Comparison of ENCODE assay signal across 5 fruit fly cellular contexts in genomic region chr3L:13477453-13478184, dm6.
A peak's percentile ranks its signal among the peaks of the same experiment; 100 is the strongest.
TF ChIP-seq lines count a peak whose summit lies in the region.

TSS of gene stv (plus strand) at chr3L:13477541.

- no peak for TF ChIP-seq CTCF in whole organism, embryonic (GFP tag; optimal IDR thresholded peaks at IDR 0.05; lab: Kevin White, UChicago)

TF ChIP-seq in whole organism, adult, 20 proteins besides CTCF, POLR2A, EP300 and RAD21:
- peak; percentile 18 for TF ChIP-seq CG33017 (tag; optimal IDR thresholded peaks at IDR 0.05; lab: Kevin White, UChicago)
- no peak for TF ChIP-seq CG5204 (GFP tag; optimal IDR thresholded peaks at IDR 0.05; lab: Kevin White, UChicago)

TF ChIP-seq in whole organism, embryonic, 481 proteins besides CTCF, POLR2A, EP300 and RAD21 (continues in another document):
- TF ChIP-seq chn (GFP tag; optimal IDR thresholded peaks at IDR 0.05; lab: Kevin White, UChicago) (no peak), Gug (GFP tag; IDR thresholded peaks at IDR 0.05; lab: Robert Waterston, UW) (peak; percentile 28; the same call in 1 of the 4 replicates), nom (GFP tag; optimal IDR thresholded peaks at IDR 0.05; lab: Kevin White, UChicago) (no peak), TFAM (GFP tag; optimal IDR thresholded peaks at IDR 0.05; lab: Kevin White, UChicago) (no peak), CG3726 (GFP tag; IDR thresholded peaks at IDR 0.05; lab: Robert Waterston, UW) (no peak), slbo (GFP tag; IDR thresholded peaks at IDR 0.05; lab: Robert Waterston, UW) (peak; percentile 38; the same call in 1 of the 2 replicates), Atf3 (GFP tag; optimal IDR thresholded peaks at IDR 0.05; lab: Kevin White, UChicago) (no peak), CG11456 (GFP tag; IDR thresholded peaks at IDR 0.05; lab: Robert Waterston, UW) (peak; percentile 37; the same call in 2 of the 3 replicates), CG10321 (GFP tag; IDR thresholded peaks at IDR 0.05; lab: Robert Waterston, UW) (peak; percentile 29; the same call in 1 of the 2 replicates), Dbx (GFP tag; IDR thresholded peaks at IDR 0.05; lab: Robert Waterston, UW) (peak; percentile 29; the same call in 2 of the 3 replicates), Sin3A (optimal IDR thresholded peaks at IDR 0.05; lab: Kevin White, UChicago) (no peak), HLH54F (GFP tag; optimal IDR thresholded peaks at IDR 0.05; lab: Kevin White, UChicago) (no peak), CG32767 (GFP tag; IDR thresholded peaks at IDR 0.05; lab: Robert Waterston, UW) (0 out of 2 replicates have a peak, but pooled peaks have one; percentile 10), stc (GFP tag; IDR thresholded peaks at IDR 0.05; lab: Robert Waterston, UW) (0 out of 2 replicates have a peak, but pooled peaks have one; percentile 35), pros (GFP tag; optimal IDR thresholded peaks at IDR 0.05; lab: Kevin White, UChicago) (no peak), CG33557 (GFP tag; optimal IDR thresholded peaks at IDR 0.05; lab: Kevin White, UChicago) (no peak), gsb (GFP tag; IDR thresholded peaks at IDR 0.05; lab: Robert Waterston, UW) (no peak), CG16779 (GFP tag; IDR thresholded peaks at IDR 0.05; lab: Robert Waterston, UW) (0 out of 2 replicates have a peak, but pooled peaks have one; percentile 5), CG4360 (GFP tag; IDR thresholded peaks at IDR 0.05; lab: Robert Waterston, UW) (peak; percentile 86), tna (GFP tag; IDR thresholded peaks at IDR 0.05; lab: Robert Waterston, UW; ENCODE audit: partially characterized antibody) (peak; percentile 21; the same call in 1 of the 2 replicates)

TF ChIP-seq in whole organism, prepupa, 60 proteins besides CTCF, POLR2A, EP300 and RAD21:
- no peak for TF ChIP-seq Eip93F (GFP tag; optimal IDR thresholded peaks at IDR 0.05; lab: Kevin White, UChicago)
- peak; percentile 50; the same call in 1 of the 3 replicates for TF ChIP-seq CG6163 (GFP tag; IDR thresholded peaks at IDR 0.05; lab: Robert Waterston, UW)
- TF ChIP-seq Lpt (GFP tag; optimal IDR thresholded peaks at IDR 0.05; lab: Kevin White, UChicago): no peak
- peak; percentile 23; the same call in 1 of the 3 replicates for TF ChIP-seq eg (GFP tag; IDR thresholded peaks at IDR 0.05; lab: Robert Waterston, UW)
- TF ChIP-seq Met (GFP tag; optimal IDR thresholded peaks at IDR 0.05; lab: Kevin White, UChicago): no peak
- peak; percentile 47 for TF ChIP-seq vri (GFP tag; optimal IDR thresholded peaks at IDR 0.05; lab: Kevin White, UChicago)
- peak; percentile 35 for TF ChIP-seq CG1621 (tag; optimal IDR thresholded peaks at IDR 0.05; lab: Kevin White, UChicago)
- no peak for TF ChIP-seq Eip75B (GFP tag; optimal IDR thresholded peaks at IDR 0.05; lab: Kevin White, UChicago)
- peak; percentile 15 for TF ChIP-seq CG6854 (GFP tag; optimal IDR thresholded peaks at IDR 0.05; lab: Kevin White, UChicago)
- TF ChIP-seq Eip78C (GFP tag; lab: Kevin White, UChicago): peak; percentile 77
- TF ChIP-seq CG6808 (GFP tag; optimal IDR thresholded peaks at IDR 0.05; lab: Kevin White, UChicago): no peak
- TF ChIP-seq CG8119 (GFP tag; IDR thresholded peaks at IDR 0.05; lab: Robert Waterston, UW): peak; percentile 33; the same call in 2 of the 3 replicates
- TF ChIP-seq svp (GFP tag; lab: Kevin White, UChicago): peak; percentile 68
- TF ChIP-seq Hr4 (GFP tag; optimal IDR thresholded peaks at IDR 0.05; lab: Kevin White, UChicago): no peak

TF ChIP-seq in whole organism, pupa, 21 proteins besides CTCF, POLR2A, EP300 and RAD21:
- TF ChIP-seq Ets98B (GFP tag; IDR thresholded peaks at IDR 0.05; lab: Robert Waterston, UW): peak; percentile 9; the same call in 1 of the 2 replicates
- TF ChIP-seq CG17806 (tag; optimal IDR thresholded peaks at IDR 0.05; lab: Kevin White, UChicago): no peak
- no peak for TF ChIP-seq D1 (tag; optimal IDR thresholded peaks at IDR 0.05; lab: Kevin White, UChicago)
- no peak for TF ChIP-seq CG8301 (tag; optimal IDR thresholded peaks at IDR 0.05; lab: Kevin White, UChicago)
- no peak for TF ChIP-seq CG32121 (GFP tag; IDR thresholded peaks at IDR 0.05; lab: Robert Waterston, UW)
- TF ChIP-seq fd96Ca (GFP tag; IDR thresholded peaks at IDR 0.05; lab: Robert Waterston, UW): peak; percentile 11; the same call in 1 of the 3 replicates
- no peak for TF ChIP-seq CG12605 (GFP tag; IDR thresholded peaks at IDR 0.05; lab: Robert Waterston, UW)
- no peak for TF ChIP-seq Pif1B (GFP tag; optimal IDR thresholded peaks at IDR 0.05; lab: Kevin White, UChicago)
- no peak for TF ChIP-seq Pif1A (GFP tag; optimal IDR thresholded peaks at IDR 0.05; lab: Kevin White, UChicago)
- TF ChIP-seq CG8159 (tag; optimal IDR thresholded peaks at IDR 0.05; lab: Kevin White, UChicago): no peak
- no peak for TF ChIP-seq CG14655 (GFP tag; optimal IDR thresholded peaks at IDR 0.05; lab: Kevin White, UChicago)

TF ChIP-seq in whole organism, wandering third instar larva, 38 proteins besides CTCF, POLR2A, EP300 and RAD21:
- TF ChIP-seq h (GFP tag; optimal IDR thresholded peaks at IDR 0.05; lab: Kevin White, UChicago) (peak; percentile 12), tai (GFP tag; optimal IDR thresholded peaks at IDR 0.05; lab: Kevin White, UChicago) (no peak), jim (GFP tag; optimal IDR thresholded peaks at IDR 0.05; lab: Kevin White, UChicago) (peak; percentile 73), lola (GFP tag; optimal IDR thresholded peaks at IDR 0.05; lab: Kevin White, UChicago) (no peak), Dfd (GFP tag; optimal IDR thresholded peaks at IDR 0.05; lab: Kevin White, UChicago) (peak; percentile 72), HLH106 (tag; optimal IDR thresholded peaks at IDR 0.05; lab: Kevin White, UChicago) (peak; percentile 2), Rel (GFP tag; optimal IDR thresholded peaks at IDR 0.05; lab: Kevin White, UChicago) (no peak), Rel (tag; optimal IDR thresholded peaks at IDR 0.05; lab: Kevin White, UChicago) (peak; percentile 66)
